Fruit fly (Drosophila melanogaster): ENCODE measurements around the gene eIF3e.
A peak's percentile ranks its signal among the peaks of the same experiment; 100 is the strongest.

eIF3e gene

DNA sequence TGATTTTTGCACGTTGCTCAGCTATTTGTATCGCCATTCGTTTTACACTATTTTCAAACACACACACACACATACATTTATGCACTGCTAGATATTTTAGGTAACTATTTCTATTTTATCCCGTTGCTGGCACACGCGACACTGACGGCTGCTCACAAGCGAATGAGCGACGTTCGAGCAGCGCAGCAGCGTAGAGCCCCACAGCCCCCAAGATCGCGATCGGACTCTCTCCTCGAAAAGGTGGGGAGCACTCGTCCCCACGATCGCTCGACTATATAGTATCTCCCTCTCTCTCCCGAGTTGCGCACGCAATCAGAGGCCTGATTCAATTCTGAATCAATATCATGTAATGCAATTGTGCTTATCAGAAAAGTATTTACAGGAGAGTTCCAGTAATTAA lies 13.3 kb upstream of the eIF3e start (continued):
- TF ChIP-seq CG6689 (GFP tag; IDR thresholded peaks at IDR 0.05) (no peak), Lim3 (GFP tag; IDR thresholded peaks at IDR 0.05) (no peak), Max (GFP tag; optimal IDR thresholded peaks at IDR 0.05) (no peak), CG15011 (GFP tag; optimal IDR thresholded peaks at IDR 0.05) (no peak), CG34224 (GFP tag; IDR thresholded peaks at IDR 0.05; ENCODE audit: partially characterized antibody) (no peak), sc (optimal IDR thresholded peaks at IDR 0.05) (no peak), sc (GFP tag; optimal IDR thresholded peaks at IDR 0.05) (no peak), grn (GFP tag; optimal IDR thresholded peaks at IDR 0.05) (peak; percentile 36), slbo (GFP tag; IDR thresholded peaks at IDR 0.05) (no peak), GATAe (GFP tag; conservative IDR thresholded peaks at IDR 0.05) (no peak), CkIIα-i1 (GFP tag; IDR thresholded peaks at IDR 0.05) (no peak), CG8290 (GFP tag; optimal IDR thresholded peaks at IDR 0.05) (no peak), CG8290 (tag; optimal IDR thresholded peaks at IDR 0.05) (peak in 1 of 2 experiments; percentile 61), Fer2 (tag; optimal IDR thresholded peaks at IDR 0.05) (no peak), crol (GFP tag; IDR thresholded peaks at IDR 0.05) (peak; percentile 21; the same call in 1 of the 2 replicates), Med (GFP tag) (peak; percentile 74), Antp (GFP tag; optimal IDR thresholded peaks at IDR 0.05) (no peak), Drgx (GFP tag; IDR thresholded peaks at IDR 0.05) (peak; percentile 45; the same call in 1 of the 2 replicates), bsh (GFP tag; optimal IDR thresholded peaks at IDR 0.05) (peak in 1 of 2 experiments; percentile 25)

DNA sequence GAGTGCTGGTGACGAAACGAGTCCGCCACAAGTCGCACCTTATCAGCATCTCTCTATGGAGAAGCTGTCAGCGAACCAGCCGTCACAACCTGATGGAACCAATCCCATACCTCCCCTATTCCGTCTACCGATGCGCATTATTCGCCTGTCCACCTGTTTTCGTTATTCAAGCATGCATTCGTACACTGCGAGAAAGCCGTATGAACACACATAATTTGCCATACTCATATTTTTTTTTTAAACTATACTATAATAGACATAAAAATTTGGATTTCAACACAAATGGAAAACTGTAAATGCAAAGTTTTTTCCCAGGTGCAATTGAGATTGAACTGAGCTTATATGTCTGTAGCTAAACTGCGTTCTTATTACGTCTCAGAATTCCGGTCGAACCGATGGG lies 9.9 kb upstream of the eIF3e start:
- TF ChIP-seq Ada2b (GFP tag; IDR thresholded peaks at IDR 0.05) (no peak), CG6654 (GFP tag; optimal IDR thresholded peaks at IDR 0.05) (no peak), CG12071 (GFP tag; optimal IDR thresholded peaks at IDR 0.05) (no peak), en (GFP tag; optimal IDR thresholded peaks at IDR 0.05) (no peak), nom (GFP tag; optimal IDR thresholded peaks at IDR 0.05) (peak; percentile 40), CG17385 (GFP tag; optimal IDR thresholded peaks at IDR 0.05) (no peak), hb (GFP tag; IDR thresholded peaks at IDR 0.05; ENCODE audit: partially characterized antibody) (no peak), CG2120 (GFP tag; optimal IDR thresholded peaks at IDR 0.05) (peak; percentile 8), lab (GFP tag; optimal IDR thresholded peaks at IDR 0.05) (no peak), prd (optimal IDR thresholded peaks at IDR 0.05) (no peak), prd (GFP tag; IDR thresholded peaks at IDR 0.05) (0 out of 3 replicates have a peak, but pooled peaks have one; percentile 4), sens (GFP tag) (peak; percentile 52), CG15269 (tag; optimal IDR thresholded peaks at IDR 0.05) (no peak), Aef1 (GFP tag; IDR thresholded peaks at IDR 0.05) (no peak), CG17359 (tag; optimal IDR thresholded peaks at IDR 0.05) (peak; percentile 5), CG5180 (GFP tag; optimal IDR thresholded peaks at IDR 0.05) (peak; percentile 35), Bdp1 (GFP tag; optimal IDR thresholded peaks at IDR 0.05) (no peak), bab2 (GFP tag; optimal IDR thresholded peaks at IDR 0.05) (no peak), slbo (GFP tag; IDR thresholded peaks at IDR 0.05) (peak; percentile 29; the same call in 1 of the 2 replicates), Nf-YA (GFP tag; IDR thresholded peaks at IDR 0.05) (no peak), CG10209 (GFP tag; optimal IDR thresholded peaks at IDR 0.05) (no peak), dati (GFP tag; IDR thresholded peaks at IDR 0.05) (no peak), CG6791 (GFP tag; IDR thresholded peaks at IDR 0.05; ENCODE audit: partially characterized antibody) (no peak), Asciz (GFP tag; optimal IDR thresholded peaks at IDR 0.05) (no peak), E2f1 (GFP tag; IDR thresholded peaks at IDR 0.05) (0 out of 2 replicates have a peak, but pooled peaks have one; percentile 13), CG4404 (GFP tag; IDR thresholded peaks at IDR 0.05) (no peak), lbe (GFP tag; optimal IDR thresholded peaks at IDR 0.05) (peak; percentile 63), peb (GFP tag; IDR thresholded peaks at IDR 0.05) (no peak), lmd (GFP tag; IDR thresholded peaks at IDR 0.05) (no peak), CG12744 (GFP tag; optimal IDR thresholded peaks at IDR 0.05) (no peak), Deaf1 (tag; optimal IDR thresholded peaks at IDR 0.05) (no peak), D19B (GFP tag; optimal IDR thresholded peaks at IDR 0.05) (no peak), vvl (GFP tag; IDR thresholded peaks at IDR 0.05) (peak; percentile 40), chif (GFP tag; optimal IDR thresholded peaks at IDR 0.05) (peak in 1 of 2 experiments; percentile 16)
